Worm (Caenorhabditis elegans): ENCODE measurements around the gene str-163.

Gene str-163

ce11 chrIV:4934103-4934502, 19.9 kb upstream of the str-163 start, which contains the start of gene str-153:
Gene str-153 (plus strand): TSS chrIV:4934403.
- no peak for TF ChIP-seq ceh-36 (tag; optimal IDR thresholded peaks at IDR 0.05)
- no peak for TF ChIP-seq B0310.2 (tag; optimal IDR thresholded peaks at IDR 0.05)
- TF ChIP-seq flt-1 (GFP tag; IDR thresholded peaks at IDR 0.05) = no peak
- no peak for TF ChIP-seq aly-1 (tag; optimal IDR thresholded peaks at IDR 0.05)
- TF ChIP-seq ets-7 (tag; optimal IDR thresholded peaks at IDR 0.05) = no peak

- TF ChIP-seq tbx-37 (GFP tag; conservative IDR thresholded peaks at IDR 0.05) (no peak), ets-7 (tag; optimal IDR thresholded peaks at IDR 0.05) (no peak), pes-1 (GFP tag; IDR thresholded peaks at IDR 0.05) (no peak), hmg-4 (GFP tag; optimal IDR thresholded peaks at IDR 0.05) (no peak), scrt-1 (GFP tag; IDR thresholded peaks at IDR 0.05) (no peak), ama-1 (optimal IDR thresholded peaks at IDR 0.05) (no peak), B0310.2 (tag; optimal IDR thresholded peaks at IDR 0.05) (no peak), flt-1 (GFP tag; IDR thresholded peaks at IDR 0.05) (no peak), hnd-1 (tag; optimal IDR thresholded peaks at IDR 0.05) (no peak), hmbx-1 (tag; optimal IDR thresholded peaks at IDR 0.05) (no peak), F13C5.2 (tag; optimal IDR thresholded peaks at IDR 0.05) (no peak), tra-4 (tag; optimal IDR thresholded peaks at IDR 0.05) (no peak), tbx-11 (GFP tag; IDR thresholded peaks at IDR 0.05) (no peak), aly-1 (tag; optimal IDR thresholded peaks at IDR 0.05) (no peak)
Measured at ce11 chrIV:4937647-4938046, 16.3 kb upstream of the str-163 start, which contains the start of gene fbxa-86. Gene fbxa-86 (minus strand): TSS chrIV:4938013.

DNA sequence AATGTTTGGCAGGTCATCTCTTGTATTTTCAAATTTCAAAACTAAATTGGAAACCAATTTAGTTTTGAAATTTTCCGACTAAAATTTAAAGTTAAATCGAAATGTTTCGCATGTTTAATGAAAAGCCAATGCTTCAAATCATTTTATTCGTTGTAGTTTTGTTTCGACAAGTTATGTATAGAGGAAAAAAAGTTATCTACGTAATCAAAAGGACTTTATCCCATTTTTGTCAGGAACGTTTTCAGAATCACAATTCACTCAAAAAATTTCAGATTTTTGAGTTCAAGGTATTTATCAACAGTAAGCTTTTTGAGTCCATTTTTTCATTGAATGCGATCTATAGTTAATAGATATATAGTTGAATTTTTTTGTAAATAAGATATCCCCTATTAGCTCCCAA, 15.3 kb upstream of the str-163 start, which contains the start of gene str-168:
Gene str-168 (plus strand): TSS at position 301 of the 400 bp plus-strand sequence.
- no peak for TF ChIP-seq hnd-1 (tag; optimal IDR thresholded peaks at IDR 0.05)
- no peak for TF ChIP-seq hmbx-1 (tag; optimal IDR thresholded peaks at IDR 0.05)
- TF ChIP-seq flt-1 (GFP tag; IDR thresholded peaks at IDR 0.05) = no peak
- no peak for TF ChIP-seq ceh-13 (GFP tag; optimal IDR thresholded peaks at IDR 0.05)
- no peak for TF ChIP-seq pes-1 (GFP tag; IDR thresholded peaks at IDR 0.05)
- TF ChIP-seq tra-4 (tag; optimal IDR thresholded peaks at IDR 0.05) = no peak
- no peak for TF ChIP-seq F13C5.2 (tag; optimal IDR thresholded peaks at IDR 0.05)
- TF ChIP-seq scrt-1 (GFP tag; IDR thresholded peaks at IDR 0.05) = no peak
- no peak for TF ChIP-seq B0310.2 (tag; optimal IDR thresholded peaks at IDR 0.05)
- no peak for TF ChIP-seq hmg-4 (GFP tag; optimal IDR thresholded peaks at IDR 0.05)

DNA sequence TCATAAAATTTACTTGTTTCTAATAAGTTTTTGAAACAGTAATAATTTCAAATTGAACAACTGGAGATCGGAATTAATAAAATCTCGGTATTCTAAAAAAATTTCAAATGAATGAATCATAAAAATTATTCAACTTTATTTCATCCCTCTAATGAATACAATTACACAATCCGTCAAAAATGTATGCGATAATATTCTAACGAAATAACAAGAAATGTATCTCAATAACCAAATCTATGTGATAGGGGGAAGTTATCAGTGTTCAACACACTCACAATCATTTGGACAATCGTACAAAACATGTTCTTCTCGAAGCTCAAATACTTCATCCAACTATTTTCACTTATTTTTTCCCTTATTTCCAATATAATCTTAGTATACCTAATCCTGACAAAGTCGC, 12.3 kb upstream of the str-163 start, which contains the start of gene Y9C9A.5:
Gene Y9C9A.5 (plus strand): TSS at position 301 of the 400 bp plus-strand sequence.
- no peak for TF ChIP-seq tbx-11 (GFP tag; IDR thresholded peaks at IDR 0.05)
- no peak for TF ChIP-seq hnd-1 (tag; optimal IDR thresholded peaks at IDR 0.05)
- TF ChIP-seq tra-4 (tag; optimal IDR thresholded peaks at IDR 0.05) = no peak
- TF ChIP-seq hmg-4 (GFP tag; optimal IDR thresholded peaks at IDR 0.05) = no peak
- TF ChIP-seq F13C5.2 (tag; optimal IDR thresholded peaks at IDR 0.05) = no peak
- no peak for TF ChIP-seq hmbx-1 (tag; optimal IDR thresholded peaks at IDR 0.05)
- TF ChIP-seq ama-1 (optimal IDR thresholded peaks at IDR 0.05) = no peak
- TF ChIP-seq sea-1 (GFP tag; conservative IDR thresholded peaks at IDR 0.05) = no peak
- no peak for TF ChIP-seq ceh-13 (GFP tag; optimal IDR thresholded peaks at IDR 0.05)
- no peak for TF ChIP-seq ets-7 (tag; optimal IDR thresholded peaks at IDR 0.05)
- no peak for TF ChIP-seq tbx-37 (GFP tag; conservative IDR thresholded peaks at IDR 0.05)
- no peak for TF ChIP-seq aly-1 (tag; optimal IDR thresholded peaks at IDR 0.05)
- no peak for TF ChIP-seq scrt-1 (GFP tag; IDR thresholded peaks at IDR 0.05)
- no peak for TF ChIP-seq ceh-36 (tag; optimal IDR thresholded peaks at IDR 0.05)
- TF ChIP-seq B0310.2 (tag; optimal IDR thresholded peaks at IDR 0.05) = no peak
- no peak for TF ChIP-seq flt-1 (GFP tag; IDR thresholded peaks at IDR 0.05)
- TF ChIP-seq pes-1 (GFP tag; IDR thresholded peaks at IDR 0.05) = no peak

ce11 chrIV:4945771-4946170, 8.2 kb upstream of the str-163 start, which contains the start of gene str-169:
Gene str-169 (plus strand): TSS chrIV:4946071.
- TF ChIP-seq tbx-11 (GFP tag; IDR thresholded peaks at IDR 0.05) (no peak), ama-1 (optimal IDR thresholded peaks at IDR 0.05) (no peak), ceh-13 (GFP tag; optimal IDR thresholded peaks at IDR 0.05) (no peak), flt-1 (GFP tag; IDR thresholded peaks at IDR 0.05) (no peak), pes-1 (GFP tag; IDR thresholded peaks at IDR 0.05) (no peak), ets-7 (tag; optimal IDR thresholded peaks at IDR 0.05) (no peak), scrt-1 (GFP tag; IDR thresholded peaks at IDR 0.05) (no peak), hnd-1 (tag; optimal IDR thresholded peaks at IDR 0.05) (no peak), tra-4 (tag; optimal IDR thresholded peaks at IDR 0.05) (no peak), hmg-4 (GFP tag; optimal IDR thresholded peaks at IDR 0.05) (no peak), sea-1 (GFP tag; conservative IDR thresholded peaks at IDR 0.05) (no peak), hmbx-1 (tag; optimal IDR thresholded peaks at IDR 0.05) (no peak), aly-1 (tag; optimal IDR thresholded peaks at IDR 0.05) (no peak)

DNA sequence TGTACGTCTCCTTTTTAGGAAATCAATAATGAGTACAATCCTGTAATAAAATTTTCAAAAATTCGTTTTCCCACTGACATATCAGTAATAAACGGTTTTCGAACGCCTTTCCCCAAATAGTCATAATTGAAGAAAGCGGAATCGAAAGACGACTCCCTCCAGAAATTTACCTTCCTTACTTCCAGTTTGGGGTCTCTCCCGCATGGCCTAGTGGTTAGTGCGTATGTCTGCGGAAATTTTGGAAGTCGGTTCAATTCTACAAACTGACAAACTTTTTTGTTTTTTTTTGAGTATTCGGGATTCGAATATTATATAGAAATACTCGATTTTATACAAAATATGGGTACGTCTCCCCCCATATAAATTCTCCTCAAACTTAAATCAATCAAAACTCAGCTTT, 4.3 kb upstream of the str-163 start:
- TF ChIP-seq flt-1 (GFP tag; IDR thresholded peaks at IDR 0.05) = peak; percentile 77

ce11 chrIV:4960623-4961022, 6.6 kb downstream of the str-163 start, which contains the start of gene str-164:
Gene str-164 (plus strand): TSS chrIV:4960735.
- no peak for TF ChIP-seq ama-1 (optimal IDR thresholded peaks at IDR 0.05)
- TF ChIP-seq F13C5.2 (tag; optimal IDR thresholded peaks at IDR 0.05) = no peak
- no peak for TF ChIP-seq sea-1 (GFP tag; conservative IDR thresholded peaks at IDR 0.05)
- TF ChIP-seq aly-1 (tag; optimal IDR thresholded peaks at IDR 0.05) = no peak
- no peak for TF ChIP-seq B0310.2 (tag; optimal IDR thresholded peaks at IDR 0.05)

DNA sequence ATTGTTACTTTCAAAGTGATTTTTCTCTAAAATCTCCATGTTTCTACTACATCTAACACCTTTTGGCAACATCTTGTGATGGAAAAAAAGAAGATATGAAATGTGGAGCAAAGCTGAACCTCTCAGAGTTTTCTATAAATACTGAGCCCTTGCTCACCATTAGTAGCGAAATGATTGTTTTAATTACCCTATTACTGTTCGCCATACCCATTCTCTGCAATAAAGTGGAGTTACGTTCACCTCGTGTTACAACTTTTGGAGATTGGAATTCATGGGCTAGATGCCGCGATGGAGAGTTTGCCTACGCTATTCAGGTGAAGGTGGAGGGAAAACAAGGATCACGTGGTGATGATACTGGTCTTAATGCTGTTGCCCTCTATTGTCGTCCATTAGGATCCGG, 9.8 kb downstream of the str-163 start, which contains the start of gene txt-3:
Gene txt-3 (plus strand): TSS at position 125 of the 400 bp plus-strand sequence.
- TF ChIP-seq hmg-4 (GFP tag; optimal IDR thresholded peaks at IDR 0.05) (no peak), ceh-13 (GFP tag; optimal IDR thresholded peaks at IDR 0.05) (no peak), ceh-36 (tag; optimal IDR thresholded peaks at IDR 0.05) (no peak), F13C5.2 (tag; optimal IDR thresholded peaks at IDR 0.05) (no peak), tra-4 (tag; optimal IDR thresholded peaks at IDR 0.05) (no peak), aly-1 (tag; optimal IDR thresholded peaks at IDR 0.05) (no peak), ets-7 (tag; optimal IDR thresholded peaks at IDR 0.05) (no peak), scrt-1 (GFP tag; IDR thresholded peaks at IDR 0.05) (no peak), ama-1 (optimal IDR thresholded peaks at IDR 0.05) (no peak), tbx-11 (GFP tag; IDR thresholded peaks at IDR 0.05) (no peak), tbx-37 (GFP tag; conservative IDR thresholded peaks at IDR 0.05) (no peak), flt-1 (GFP tag; IDR thresholded peaks at IDR 0.05) (no peak), hnd-1 (tag; optimal IDR thresholded peaks at IDR 0.05) (no peak), hmbx-1 (tag; optimal IDR thresholded peaks at IDR 0.05) (no peak), B0310.2 (tag; optimal IDR thresholded peaks at IDR 0.05) (no peak), pes-1 (GFP tag; IDR thresholded peaks at IDR 0.05) (no peak), sea-1 (GFP tag; conservative IDR thresholded peaks at IDR 0.05) (no peak)

Data from whole organism, early embryonic.